Worm (Caenorhabditis elegans) whole organism, late embryonic: ENCODE data around the gene madf-5.

Source experiments
- C08G9.2 ChIP-seq: sonication (generic microtip); optimal IDR thresholded peaks from 2 replicates; lab custom pipeline; 2016; ENCODE audit warnings: mild to moderate bottlenecking, missing genetic modification characterization, moderate library complexity, missing compliant biosample characterization
- F13H6.1 ChIP-seq: sonication (generic microtip); optimal IDR thresholded peaks from 2 replicates; lab custom pipeline; 2016; ENCODE audit warnings: missing genetic modification characterization, missing compliant biosample characterization
- Y22D7AL.16 ChIP-seq: sonication (generic microtip); optimal IDR thresholded peaks from 2 replicates; lab custom pipeline; 2016; ENCODE audit warnings: missing genetic modification characterization, missing compliant biosample characterization
- ama-1 ChIP-seq: fragments of 150-350 bp; optimal IDR thresholded peaks from 2 replicates; lab custom pipeline; 2014
- ceh-18 ChIP-seq: sonication (generic microtip); optimal IDR thresholded peaks from 2 replicates; lab custom pipeline; 2016; ENCODE audit warnings: missing genetic modification characterization, missing compliant biosample characterization
- ceh-2 ChIP-seq: sonication (generic microtip); optimal IDR thresholded peaks from 2 replicates; lab custom pipeline; 2016; ENCODE audit warnings: missing genotype, missing genetic modification characterization, missing compliant biosample characterization
- ceh-22 ChIP-seq: sonication (generic microtip); optimal IDR thresholded peaks from 2 replicates; lab custom pipeline; 2017; ENCODE audit warnings: missing biosample characterization, missing genetic modification characterization
- ceh-30 ChIP-seq: fragments of 150-350 bp; optimal IDR thresholded peaks from 2 replicates; lab custom pipeline; 2014; ENCODE audit warnings: missing biosample characterization, missing genetic modification characterization
- ceh-31 ChIP-seq: sonication (generic microtip); optimal IDR thresholded peaks from 2 replicates; lab custom pipeline; 2016; ENCODE audit warnings: missing genetic modification characterization, missing compliant biosample characterization
- ceh-34 ChIP-seq: sonication (generic microtip); optimal IDR thresholded peaks from 2 replicates; lab custom pipeline; 2016; ENCODE audit warnings: mild to moderate bottlenecking, missing genetic modification characterization, missing compliant biosample characterization
- ceh-45 ChIP-seq: fragments of 200-800 bp; sonication (Bioruptor generic); IDR thresholded peaks from 2 replicates; pipeline ENCODE4 v1.3.6; 2022; ENCODE audit warnings: missing genetic modification reagents, missing genetic modification characterization, missing compliant biosample characterization
- ceh-48 ChIP-seq: sonication (generic microtip); optimal IDR thresholded peaks from 2 replicates; lab custom pipeline; 2016; ENCODE audit warnings: missing genetic modification characterization, inconsistent platforms, missing compliant biosample characterization
- ceh-9 ChIP-seq: sonication (generic microtip); optimal IDR thresholded peaks from 2 replicates; lab custom pipeline; 2016; ENCODE audit warnings: mild to moderate bottlenecking, missing genetic modification characterization, inconsistent platforms, missing compliant biosample characterization
- dve-1 ChIP-seq: sonication (generic microtip); optimal IDR thresholded peaks from 2 replicates; lab custom pipeline; 2017; ENCODE audit warnings: antibody characterized with exemption, mild to moderate bottlenecking, missing genetic modification characterization, missing compliant biosample characterization
- elt-2 ChIP-seq: sonication (generic microtip); optimal IDR thresholded peaks from 2 replicates; lab custom pipeline; 2016; ENCODE audit warnings: missing genetic modification reagents, missing genetic modification characterization, missing compliant biosample characterization
- elt-4 ChIP-seq: sonication (generic microtip); optimal IDR thresholded peaks from 2 replicates; lab custom pipeline; 2016; ENCODE audit warnings: missing genetic modification characterization, missing compliant biosample characterization
- ets-4 ChIP-seq: sonication (generic microtip); optimal IDR thresholded peaks from 2 replicates; lab custom pipeline; 2016; ENCODE audit warnings: missing genetic modification characterization, missing compliant biosample characterization
- fax-1 ChIP-seq: sonication (generic microtip); optimal IDR thresholded peaks from 2 replicates; lab custom pipeline; 2016; ENCODE audit warnings: missing genotype, missing genetic modification characterization, missing compliant biosample characterization
- fkh-10 ChIP-seq: fragments of 150-350 bp; optimal IDR thresholded peaks from 2 replicates; lab custom pipeline; 2014; ENCODE audit warnings: missing biosample characterization, missing genetic modification reagents, missing genetic modification characterization
- gmeb-2 ChIP-seq: sonication (generic microtip); optimal IDR thresholded peaks from 2 replicates; lab custom pipeline; 2016; ENCODE audit warnings: missing genetic modification characterization, inconsistent platforms, missing compliant biosample characterization
- lim-6 ChIP-seq: sonication (generic microtip); optimal IDR thresholded peaks from 2 replicates; lab custom pipeline; 2016; ENCODE audit warnings: missing genetic modification characterization, missing compliant biosample characterization
- lin-11 ChIP-seq: fragments of 200-800 bp; sonication (Bioruptor generic); optimal IDR thresholded peaks from 2 replicates; lab custom pipeline; 2018; ENCODE audit warnings: mild to moderate bottlenecking, missing genetic modification characterization, missing compliant biosample characterization
- mec-3 ChIP-seq: sonication (generic microtip); optimal IDR thresholded peaks from 2 replicates; lab custom pipeline; 2016; ENCODE audit warnings: borderline replicate concordance, missing genetic modification characterization, missing compliant biosample characterization
- pag-3 ChIP-seq: sonication (generic microtip); optimal IDR thresholded peaks from 2 replicates; lab custom pipeline; 2016; ENCODE audit warnings: missing compliant biosample characterization, missing genetic modification characterization, borderline replicate concordance
- pha-2 ChIP-seq: sonication (generic microtip); optimal IDR thresholded peaks from 2 replicates; lab custom pipeline; 2017; ENCODE audit warnings: mild to moderate bottlenecking, missing genetic modification characterization, missing compliant biosample characterization
- pros-1 ChIP-seq: fragments of 150-350 bp; optimal IDR thresholded peaks from 2 replicates; lab custom pipeline; 2014; ENCODE audit warnings: missing biosample characterization, missing genetic modification reagents, missing genetic modification characterization
- rnt-1 ChIP-seq: sonication (generic microtip); optimal IDR thresholded peaks from 2 replicates; lab custom pipeline; 2016; ENCODE audit warnings: missing genetic modification characterization, missing compliant biosample characterization
- sdc-2 ChIP-seq: sonication (generic microtip); optimal IDR thresholded peaks from 2 replicates; lab custom pipeline; 2016; ENCODE audit warnings: missing genotype, missing genetic modification characterization, missing compliant biosample characterization
- sox-4 ChIP-seq: sonication (generic microtip); optimal IDR thresholded peaks from 2 replicates; lab custom pipeline; 2017; ENCODE audit warnings: mild to moderate bottlenecking, missing genetic modification characterization, inconsistent platforms, missing compliant biosample characterization
- tbx-2 ChIP-seq: sonication (generic microtip); optimal IDR thresholded peaks from 2 replicates; lab custom pipeline; 2016; ENCODE audit warnings: missing genetic modification characterization, missing compliant biosample characterization
- ttx-3 ChIP-seq: sonication (generic microtip); optimal IDR thresholded peaks from 2 replicates; lab custom pipeline; 2016; ENCODE audit warnings: missing genetic modification reagents, missing genetic modification characterization, missing compliant biosample characterization
- unc-3 ChIP-seq, 2 experiments: fragments of 200-800 bp in 1 of 2; sonication (Bioruptor generic) in 1 of 2; sonication (generic microtip) in 1 of 2; conservative IDR thresholded peaks in 1 of 2; optimal IDR thresholded peaks in 1 of 2; 2 replicates each; pipeline versions ENCODE4 v1.3.6 to Lab custom; 2016 to 2022; ENCODE audit warnings: missing compliant biosample characterization in 2 of 2, missing genetic modification characterization in 2 of 2, missing genetic modification reagents in 1 of 2
- unc-55 ChIP-seq: sonication (generic microtip); optimal IDR thresholded peaks from 2 replicates; lab custom pipeline; 2017; ENCODE audit warnings: missing biosample characterization, missing genetic modification reagents, missing genetic modification characterization
- zip-5 ChIP-seq: sonication (generic microtip); optimal IDR thresholded peaks from 2 replicates; lab custom pipeline; 2016; ENCODE audit warnings: missing genetic modification characterization, missing compliant biosample characterization

The madf-5 gene

ce11 chrII:14576429-14576828 lies 3.0 kb downstream of the madf-5 start, which contains the start of gene C01G12.13:
Gene C01G12.13 (plus strand): TSS chrII:14576729.
- TF ChIP-seq ets-4 (tag; lab: Kevin White, UChicago) (no peak), zip-5 (no peak), dve-1 (tag; lab: Kevin White, UChicago) (no peak), rnt-1 (no peak), unc-55 (no peak), ceh-9 (tag; lab: Kevin White, UChicago) (no peak), elt-4 (no peak), tbx-2 (tag; lab: Kevin White, UChicago) (no peak), gmeb-2 (tag; lab: Kevin White, UChicago) (no peak), pha-2 (tag; lab: Kevin White, UChicago) (no peak), F13H6.1 (tag; lab: Kevin White, UChicago) (no peak), fkh-10 (GFP tag; lab: Kevin White, UChicago) (no peak), elt-2 (tag; lab: Kevin White, UChicago) (no peak), C08G9.2 (tag; lab: Kevin White, UChicago) (no peak), ceh-31 (tag; lab: Kevin White, UChicago) (no peak), ceh-34 (tag; lab: Kevin White, UChicago) (no peak)

- TF ChIP-seq pha-2 (tag; lab: Kevin White, UChicago) (no peak), rnt-1 (no peak), ceh-34 (tag; lab: Kevin White, UChicago) (no peak), elt-2 (tag; lab: Kevin White, UChicago) (no peak), ceh-30 (tag; lab: Kevin White, UChicago) (no peak)
These were observed 4.6 kb downstream of the madf-5 start, which contains the start of gene nspb-7 for ce11 chrII:14578013-14578412. Gene nspb-7 (plus strand): TSS chrII:14578313.

ce11 chrII:14578716-14579115 lies 5.3 kb downstream of the madf-5 start, which contains the start of gene C01G12.9:
Gene C01G12.9 (plus strand): TSS chrII:14579016.
- TF ChIP-seq lim-6 (tag; lab: Kevin White, UChicago) = no peak
- TF ChIP-seq ceh-2 (tag; lab: Kevin White, UChicago) = no peak

ce11 chrII:14580549-14580948 lies 7.1 kb downstream of the madf-5 start, which contains the start of the genes nspb-8 and nspb-9:
Gene nspb-8 (minus strand): TSS chrII:14580649.
Gene nspb-9 (plus strand): TSS chrII:14580859.
- TF ChIP-seq ceh-48 (tag; lab: Kevin White, UChicago) = no peak
- no peak for TF ChIP-seq mec-3
- TF ChIP-seq tbx-2 (tag; lab: Kevin White, UChicago) = no peak
- no peak for TF ChIP-seq elt-2 (tag; lab: Kevin White, UChicago)
- no peak for TF ChIP-seq Y22D7AL.16 (tag; lab: Kevin White, UChicago)
- TF ChIP-seq sox-4 (tag; lab: Kevin White, UChicago) = no peak
- no peak for TF ChIP-seq ttx-3 (tag; lab: Kevin White, UChicago)
- no peak for TF ChIP-seq sdc-2
- no peak for TF ChIP-seq lin-11 (tag; lab: Kevin White, UChicago)
- no peak for TF ChIP-seq F13H6.1 (tag; lab: Kevin White, UChicago)
- TF ChIP-seq dve-1 (tag; lab: Kevin White, UChicago) = no peak
- TF ChIP-seq pros-1 (tag; lab: Kevin White, UChicago) = no peak
- TF ChIP-seq unc-3 (GFP tag; conservative IDR thresholded peaks at IDR 0.05; lab: Robert Waterston, UW) = no peak
- TF ChIP-seq unc-3 (tag; optimal IDR thresholded peaks at IDR 0.05; lab: Kevin White, UChicago) = no peak
- TF ChIP-seq ceh-18 = no peak
- TF ChIP-seq ceh-22 (tag; lab: Kevin White, UChicago) = no peak
- no peak for TF ChIP-seq ceh-45 (GFP tag; lab: Robert Waterston, UW)

ce11 chrII:14582206-14582605 lies 8.8 kb downstream of the madf-5 start, which contains the start of gene C01G12.3:
Gene C01G12.3 (minus strand): TSS chrII:14582306.
- TF ChIP-seq ceh-30 (tag; lab: Kevin White, UChicago) (no peak), ceh-22 (tag; lab: Kevin White, UChicago) (no peak), ceh-34 (tag; lab: Kevin White, UChicago) (no peak), fax-1 (tag; lab: Kevin White, UChicago) (no peak), ceh-2 (tag; lab: Kevin White, UChicago) (no peak), F13H6.1 (tag; lab: Kevin White, UChicago) (no peak), ceh-18 (no peak), pag-3 (tag; lab: Kevin White, UChicago) (no peak), lim-6 (tag; lab: Kevin White, UChicago) (no peak), ama-1 (no peak), elt-4 (no peak)
